Fruit fly (Drosophila melanogaster): ENCODE measurements around the gene tal-3A.

The tal-3A gene

DNA sequence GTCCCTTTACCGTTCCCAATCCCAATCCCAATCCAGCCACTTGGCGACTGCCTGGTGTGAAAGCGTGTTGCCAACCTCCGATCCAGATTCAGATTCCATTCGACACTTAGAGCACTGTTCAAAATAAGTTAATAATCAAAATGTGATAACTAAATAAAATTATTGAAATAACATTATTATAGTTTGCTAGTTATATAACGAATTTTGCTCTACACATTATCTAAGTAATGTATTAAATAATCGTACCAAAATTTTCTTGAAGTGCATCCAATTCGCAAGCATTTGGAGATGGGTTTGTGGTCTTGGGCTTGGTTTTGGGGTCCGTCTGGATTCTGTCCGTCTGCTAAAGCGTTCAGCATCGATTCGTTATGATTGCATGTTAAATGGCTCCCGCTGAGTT is 36.4 kb downstream of the tal-3A start:
- peak; percentile 73 for TF ChIP-seq CG34367 (tag; optimal IDR thresholded peaks at IDR 0.05)
- TF ChIP-seq Ets98B (GFP tag; IDR thresholded peaks at IDR 0.05) = no peak
- TF ChIP-seq CG32121 (GFP tag; IDR thresholded peaks at IDR 0.05) = no peak
- TF ChIP-seq Pif1B (GFP tag; optimal IDR thresholded peaks at IDR 0.05) = peak; percentile 65
- peak; percentile 75 for TF ChIP-seq CG15710 (tag; optimal IDR thresholded peaks at IDR 0.05)
- TF ChIP-seq rn (GFP tag; IDR thresholded peaks at IDR 0.05) = no peak
- peak; percentile 34 for TF ChIP-seq gl (tag; optimal IDR thresholded peaks at IDR 0.05)
- TF ChIP-seq CG8159 (tag; optimal IDR thresholded peaks at IDR 0.05) = peak; percentile 80
- peak; percentile 48 for TF ChIP-seq CG8301 (tag; optimal IDR thresholded peaks at IDR 0.05)
- peak; percentile 38 for TF ChIP-seq Pif1A (GFP tag; optimal IDR thresholded peaks at IDR 0.05)
- no peak for TF ChIP-seq fd96Ca (GFP tag; IDR thresholded peaks at IDR 0.05)
- TF ChIP-seq CG9948 (tag; optimal IDR thresholded peaks at IDR 0.05) = peak; percentile 76
- TF ChIP-seq CG4496 (GFP tag; IDR thresholded peaks at IDR 0.05) = no peak
- peak; percentile 82 for TF ChIP-seq CG17806 (tag; optimal IDR thresholded peaks at IDR 0.05)
- peak; percentile 22 for TF ChIP-seq CG13204 (GFP tag; optimal IDR thresholded peaks at IDR 0.05)
- TF ChIP-seq CG10348 (GFP tag; IDR thresholded peaks at IDR 0.05) = no peak
- peak; percentile 53 for TF ChIP-seq D1 (tag; optimal IDR thresholded peaks at IDR 0.05)
- no peak for TF ChIP-seq EcR (GFP tag; optimal IDR thresholded peaks at IDR 0.05)
- TF ChIP-seq Snoo (tag; optimal IDR thresholded peaks at IDR 0.05) = peak; percentile 64
- TF ChIP-seq CG12605 (GFP tag; IDR thresholded peaks at IDR 0.05) = peak; percentile 33; the same call in 1 of the 2 replicates
- TF ChIP-seq CG14655 (GFP tag; optimal IDR thresholded peaks at IDR 0.05) = peak; percentile 63

- no peak for TF ChIP-seq CG10348 (GFP tag; IDR thresholded peaks at IDR 0.05)
- TF ChIP-seq CG9948 (tag; optimal IDR thresholded peaks at IDR 0.05) = peak; percentile 41
- TF ChIP-seq CG8159 (tag; optimal IDR thresholded peaks at IDR 0.05) = peak; percentile 61
- peak; percentile 11 for TF ChIP-seq CG8301 (tag; optimal IDR thresholded peaks at IDR 0.05)
- peak; percentile 27 for TF ChIP-seq CG17806 (tag; optimal IDR thresholded peaks at IDR 0.05)
- peak; percentile 5 for TF ChIP-seq gl (tag; optimal IDR thresholded peaks at IDR 0.05)
- peak; percentile 61 for TF ChIP-seq CG15710 (tag; optimal IDR thresholded peaks at IDR 0.05)
- peak; percentile 55 for TF ChIP-seq CG14655 (GFP tag; optimal IDR thresholded peaks at IDR 0.05)
- TF ChIP-seq rn (GFP tag; IDR thresholded peaks at IDR 0.05) = no peak
- peak; percentile 26 for TF ChIP-seq Snoo (tag; optimal IDR thresholded peaks at IDR 0.05)
- peak; percentile 11 for TF ChIP-seq D1 (tag; optimal IDR thresholded peaks at IDR 0.05)
- TF ChIP-seq EcR (GFP tag; optimal IDR thresholded peaks at IDR 0.05) = no peak
These were observed 38.1 kb downstream of the tal-3A start for dm6 chr3R:13850992-13851391.

- TF ChIP-seq Pif1B (GFP tag; optimal IDR thresholded peaks at IDR 0.05) = no peak
- TF ChIP-seq Pif1A (GFP tag; optimal IDR thresholded peaks at IDR 0.05) = no peak
- no peak for TF ChIP-seq D1 (tag; optimal IDR thresholded peaks at IDR 0.05)
- no peak for TF ChIP-seq CG17806 (tag; optimal IDR thresholded peaks at IDR 0.05)
- TF ChIP-seq CG34367 (tag; optimal IDR thresholded peaks at IDR 0.05) = no peak
- TF ChIP-seq fd96Ca (GFP tag; IDR thresholded peaks at IDR 0.05) = no peak
- TF ChIP-seq Snoo (tag; optimal IDR thresholded peaks at IDR 0.05) = no peak
- no peak for TF ChIP-seq Ets98B (GFP tag; IDR thresholded peaks at IDR 0.05)
- TF ChIP-seq CG12605 (GFP tag; IDR thresholded peaks at IDR 0.05) = no peak
- no peak for TF ChIP-seq CG9948 (tag; optimal IDR thresholded peaks at IDR 0.05)
These were observed 42.4 kb downstream of the tal-3A start, which contains the start of gene CG14362 for dm6 chr3R:13855354-13855753. CG14362 (minus strand) TSS chr3R:13855454.

dm6 chr3R:13857339-13857738 is 44.4 kb downstream of the tal-3A start:
- TF ChIP-seq fd96Ca (GFP tag; IDR thresholded peaks at IDR 0.05) = peak; percentile 79
- no peak for TF ChIP-seq CG13204 (GFP tag; optimal IDR thresholded peaks at IDR 0.05)
- TF ChIP-seq rn (GFP tag; IDR thresholded peaks at IDR 0.05) = peak; percentile 52
- no peak for TF ChIP-seq CG34367 (tag; optimal IDR thresholded peaks at IDR 0.05)
- peak; percentile 40 for TF ChIP-seq CG9948 (tag; optimal IDR thresholded peaks at IDR 0.05)
- peak; percentile 32 for TF ChIP-seq CG17806 (tag; optimal IDR thresholded peaks at IDR 0.05)
- TF ChIP-seq CG32121 (GFP tag; IDR thresholded peaks at IDR 0.05) = peak; percentile 90
- TF ChIP-seq CG10348 (GFP tag; IDR thresholded peaks at IDR 0.05) = 0 out of 2 replicates have a peak, but pooled peaks have one; percentile 23
- TF ChIP-seq CG15710 (tag; optimal IDR thresholded peaks at IDR 0.05) = peak; percentile 46
- no peak for TF ChIP-seq D1 (tag; optimal IDR thresholded peaks at IDR 0.05)
- TF ChIP-seq CG4496 (GFP tag; IDR thresholded peaks at IDR 0.05) = peak; percentile 77
- TF ChIP-seq CG14655 (GFP tag; optimal IDR thresholded peaks at IDR 0.05) = peak; percentile 54
- peak; percentile 86 for TF ChIP-seq Ets98B (GFP tag; IDR thresholded peaks at IDR 0.05)
- TF ChIP-seq CG8159 (tag; optimal IDR thresholded peaks at IDR 0.05) = peak; percentile 47
- no peak for TF ChIP-seq Snoo (tag; optimal IDR thresholded peaks at IDR 0.05)
- TF ChIP-seq CG8301 (tag; optimal IDR thresholded peaks at IDR 0.05) = peak; percentile 57
- TF ChIP-seq gl (tag; optimal IDR thresholded peaks at IDR 0.05) = no peak
- peak; percentile 50 for TF ChIP-seq Pif1A (GFP tag; optimal IDR thresholded peaks at IDR 0.05)
- TF ChIP-seq CG12605 (GFP tag; IDR thresholded peaks at IDR 0.05) = peak; percentile 57
- TF ChIP-seq Pif1B (GFP tag; optimal IDR thresholded peaks at IDR 0.05) = peak; percentile 42
- TF ChIP-seq EcR (GFP tag; optimal IDR thresholded peaks at IDR 0.05) = no peak

DNA sequence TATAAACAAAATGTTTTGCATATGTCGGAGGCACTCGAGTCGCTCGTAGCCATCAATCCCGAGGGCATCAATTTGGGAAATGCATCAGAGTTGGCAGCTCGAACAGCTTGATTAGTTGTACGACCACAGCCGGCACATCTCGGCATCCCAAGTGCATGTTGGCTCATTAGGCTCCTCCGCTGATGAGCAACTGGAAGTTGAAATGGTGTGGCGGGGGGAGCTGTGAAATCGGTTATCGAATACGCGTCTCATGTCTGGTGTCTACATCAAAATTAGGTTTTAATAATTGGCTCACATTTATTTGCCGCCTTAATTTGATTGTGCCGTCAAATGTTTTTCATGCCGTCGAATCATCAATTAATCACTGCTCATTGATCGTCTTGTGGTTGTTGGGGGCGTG is 46.3 kb downstream of the tal-3A start:
- no peak for TF ChIP-seq CG15710 (tag; optimal IDR thresholded peaks at IDR 0.05)
- no peak for TF ChIP-seq CG14655 (GFP tag; optimal IDR thresholded peaks at IDR 0.05)
- TF ChIP-seq CG12605 (GFP tag; IDR thresholded peaks at IDR 0.05) = no peak
- no peak for TF ChIP-seq EcR (GFP tag; optimal IDR thresholded peaks at IDR 0.05)
- no peak for TF ChIP-seq rn (GFP tag; IDR thresholded peaks at IDR 0.05)
- TF ChIP-seq Pif1A (GFP tag; optimal IDR thresholded peaks at IDR 0.05) = no peak

DNA sequence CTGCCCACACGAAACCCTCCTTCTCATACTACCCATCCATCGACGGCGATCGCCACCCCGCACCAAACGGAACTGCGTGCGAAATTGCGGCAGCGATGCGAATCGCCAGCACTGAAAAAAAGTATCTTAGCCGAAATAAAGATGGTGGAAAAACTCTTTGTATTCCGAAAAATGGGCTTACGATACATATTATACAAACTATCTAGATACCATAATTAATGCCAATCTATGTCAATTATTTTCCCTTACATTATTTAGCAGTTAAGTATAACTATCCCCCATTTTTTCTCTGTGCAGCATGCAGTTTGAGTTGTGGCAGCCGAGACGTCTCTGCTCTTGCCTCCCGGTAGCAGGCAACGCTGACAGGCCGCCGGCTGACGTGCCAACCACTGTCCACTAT is 48.9 kb downstream of the tal-3A start:
- TF ChIP-seq CG10348 (GFP tag; IDR thresholded peaks at IDR 0.05) (no peak), Pif1B (GFP tag; optimal IDR thresholded peaks at IDR 0.05) (peak; percentile 9), CG9948 (tag; optimal IDR thresholded peaks at IDR 0.05) (peak; percentile 69), CG34367 (tag; optimal IDR thresholded peaks at IDR 0.05) (peak; percentile 54), CG4496 (GFP tag; IDR thresholded peaks at IDR 0.05) (no peak; the same call in 2 of the 3 replicates), CG14655 (GFP tag; optimal IDR thresholded peaks at IDR 0.05) (peak; percentile 72), Pif1A (GFP tag; optimal IDR thresholded peaks at IDR 0.05) (peak; percentile 58), CG12605 (GFP tag; IDR thresholded peaks at IDR 0.05) (no peak), CG17806 (tag; optimal IDR thresholded peaks at IDR 0.05) (peak; percentile 50), CG8301 (tag; optimal IDR thresholded peaks at IDR 0.05) (peak; percentile 57), CG8159 (tag; optimal IDR thresholded peaks at IDR 0.05) (peak; percentile 65), CG13204 (GFP tag; optimal IDR thresholded peaks at IDR 0.05) (peak; percentile 68), EcR (GFP tag; optimal IDR thresholded peaks at IDR 0.05) (no peak), Ets98B (GFP tag; IDR thresholded peaks at IDR 0.05) (peak; percentile 57), CG15710 (tag; optimal IDR thresholded peaks at IDR 0.05) (peak; percentile 63), Snoo (tag; optimal IDR thresholded peaks at IDR 0.05) (peak; percentile 58), fd96Ca (GFP tag; IDR thresholded peaks at IDR 0.05) (0 out of 3 replicates have a peak, but pooled peaks have one; percentile 28), D1 (tag; optimal IDR thresholded peaks at IDR 0.05) (no peak), gl (tag; optimal IDR thresholded peaks at IDR 0.05) (no peak), rn (GFP tag; IDR thresholded peaks at IDR 0.05) (no peak), CG32121 (GFP tag; IDR thresholded peaks at IDR 0.05) (0 out of 2 replicates have a peak, but pooled peaks have one; percentile 38)

All from whole organism, pupa.